Fruit fly (Drosophila melanogaster) whole organism, embryonic: ENCODE data around the gene CG32650.

Experiments used
- ATbp ChIP-seq: fragments of 200-800 bp; sonication (Bioruptor generic); optimal IDR thresholded peaks from 2 replicates; lab custom pipeline; 2017; ENCODE audit warnings: missing biosample characterization, mild to moderate bottlenecking, missing genetic modification characterization, missing genetic modification reagents
- B-H1 ChIP-seq: fragments of 200-800 bp; sonication (Bioruptor generic); IDR thresholded peaks from 3 replicates; pipeline ENCODE4 v1.3.6; 2022; ENCODE audit warnings: missing biosample characterization, missing genetic modification characterization
- BEAF-32 ChIP-seq: fragments of 200-800 bp; sonication (Bioruptor generic); optimal IDR thresholded peaks from 3 replicates; lab custom pipeline; 2017; ENCODE audit warnings: missing biosample characterization, missing genetic modification characterization, mild to moderate bottlenecking, moderate library complexity, missing genetic modification reagents
- Bdp1 ChIP-seq: fragments of 200-800 bp; sonication (Bioruptor generic); optimal IDR thresholded peaks from 3 replicates; lab custom pipeline; 2016; ENCODE audit warnings: missing biosample characterization, missing genetic modification characterization
- CG10431 ChIP-seq: fragments of 200-800 bp; sonication (Bioruptor generic); optimal IDR thresholded peaks from 3 replicates; lab custom pipeline; 2018; ENCODE audit warnings: missing biosample characterization, mild to moderate bottlenecking, missing genetic modification characterization
- CG10654 ChIP-seq: fragments of 200-800 bp; sonication (Bioruptor generic); optimal IDR thresholded peaks from 2 replicates; lab custom pipeline; 2016; ENCODE audit warnings: missing biosample characterization, missing genetic modification characterization
- CG12104 ChIP-seq: fragments of 200-800 bp; sonication (Bioruptor generic); optimal IDR thresholded peaks from 3 replicates; lab custom pipeline; 2016; ENCODE audit warnings: missing biosample characterization, missing genetic modification characterization
- CG12769 ChIP-seq: fragments of 200-800 bp; sonication (Bioruptor generic); optimal IDR thresholded peaks from 2 replicates; lab custom pipeline; 2019; ENCODE audit warnings: missing biosample characterization, mild to moderate bottlenecking, missing genetic modification characterization, moderate library complexity
- CG13775 ChIP-seq: fragments of 200-800 bp; sonication (Bioruptor generic); optimal IDR thresholded peaks from 3 replicates; lab custom pipeline; 2017; ENCODE audit warnings: missing biosample characterization, mild to moderate bottlenecking, missing genetic modification characterization
- CG16779 ChIP-seq: fragments of 200-800 bp; sonication (Bioruptor generic); IDR thresholded peaks from 2 replicates; pipeline ENCODE4 v1.3.6; 2022; ENCODE audit warnings: missing biosample characterization, missing genetic modification characterization
- CG17328 ChIP-seq: fragments of 200-800 bp; sonication (Bioruptor generic); IDR thresholded peaks from 2 replicates; pipeline ENCODE4 v1.3.6; 2022; ENCODE audit warnings: missing biosample characterization, missing genetic modification characterization
- CG17361 ChIP-seq: fragments of 200-800 bp; sonication (Bioruptor generic); IDR thresholded peaks from 3 replicates; pipeline ENCODE4 v1.3.6; 2022; ENCODE audit warnings: missing biosample characterization, missing genetic modification characterization
- CG17802 ChIP-seq: fragments of 200-800 bp; sonication (Bioruptor generic); optimal IDR thresholded peaks from 2 replicates; lab custom pipeline; 2018; ENCODE audit warnings: missing biosample characterization, mild to moderate bottlenecking, missing genetic modification characterization, moderate library complexity
- CG18262 ChIP-seq: fragments of 200-800 bp; optimal IDR thresholded peaks from 3 replicates; lab custom pipeline; 2019; ENCODE audit warnings: missing biosample characterization, mild to moderate bottlenecking, missing genetic modification characterization, moderate library complexity
- CG18476 ChIP-seq: fragments of 200-800 bp; sonication (Bioruptor generic); optimal IDR thresholded peaks from 2 replicates; lab custom pipeline; 2016; ENCODE audit warnings: missing biosample characterization, mild to moderate bottlenecking, missing genetic modification characterization
- CG34422 ChIP-seq: fragments of 200-800 bp; sonication (Bioruptor generic); IDR thresholded peaks from 3 replicates; pipeline ENCODE4 v1.3.6; 2022; ENCODE audit warnings: missing biosample characterization, missing genetic modification characterization
- CG4424 ChIP-seq: fragments of 200-800 bp; sonication (Bioruptor generic); optimal IDR thresholded peaks from 3 replicates; lab custom pipeline; 2016; ENCODE audit warnings: missing biosample characterization, missing genetic modification characterization
- CG6813 ChIP-seq: fragments of 200-800 bp; sonication (Bioruptor generic); optimal IDR thresholded peaks from 2 replicates; lab custom pipeline; 2017; ENCODE audit warnings: missing biosample characterization, missing genetic modification characterization, mild to moderate bottlenecking, moderate library complexity, missing genetic modification reagents
- CG8290 ChIP-seq, 3 experiments: fragments of 200-800 bp; sonication (Bioruptor generic); optimal IDR thresholded peaks; 2 replicates each; lab custom pipeline; 2016 to 2019; ENCODE audit warnings: missing biosample characterization in 3 of 3, missing genetic modification characterization in 3 of 3, mild to moderate bottlenecking in 2 of 3, moderate library complexity in 1 of 3
- CG9727 ChIP-seq: fragments of 200-800 bp; sonication (Bioruptor generic); optimal IDR thresholded peaks from 3 replicates; lab custom pipeline; 2017; ENCODE audit warnings: missing biosample characterization, mild to moderate bottlenecking, missing genetic modification characterization
- Chrac-16 ChIP-seq: fragments of 200-800 bp; sonication (Bioruptor generic); optimal IDR thresholded peaks from 3 replicates; lab custom pipeline; 2016; ENCODE audit warnings: missing biosample characterization, missing genetic modification characterization
- Dbx ChIP-seq: fragments of 200-800 bp; sonication (Bioruptor generic); IDR thresholded peaks from 3 replicates; pipeline ENCODE4 v1.3.6; 2022; ENCODE audit warnings: missing biosample characterization, missing genetic modification characterization
- Dip3 ChIP-seq: fragments of 200-800 bp; sonication (Bioruptor generic); optimal IDR thresholded peaks from 3 replicates; lab custom pipeline; 2016; ENCODE audit warnings: missing biosample characterization, missing genetic modification characterization
- Dref ChIP-seq: fragments of 200-800 bp; sonication (Bioruptor generic); IDR thresholded peaks from 2 replicates; pipeline ENCODE4 v1.3.6; 2022; ENCODE audit warnings: missing biosample characterization, missing genetic modification characterization
- Ets65A ChIP-seq: fragments of 200-800 bp; sonication (Bioruptor generic); peaks from one replicate; lab custom pipeline; 2016; ENCODE audit warnings: missing biosample characterization, missing genetic modification characterization
- Hand ChIP-seq: fragments of 200-800 bp; sonication (Bioruptor generic); optimal IDR thresholded peaks from 2 replicates; lab custom pipeline; 2017; ENCODE audit warnings: mild to moderate bottlenecking, missing biosample characterization, missing genetic modification reagents, missing genetic modification characterization
- Hmr ChIP-seq: fragments of 200-800 bp; sonication (Bioruptor generic); optimal IDR thresholded peaks from 3 replicates; lab custom pipeline; 2017; ENCODE audit warnings: mild to moderate bottlenecking, missing biosample characterization, missing genetic modification reagents, missing genetic modification characterization
- Lpt ChIP-seq: fragments of >200 bp; optimal IDR thresholded peaks from 2 replicates; lab custom pipeline; 2018; ENCODE audit warnings: missing biosample characterization, missing genetic modification characterization
- MESR4 ChIP-seq: fragments of 200-800 bp; sonication (Bioruptor generic); optimal IDR thresholded peaks from 2 replicates; lab custom pipeline; 2018; ENCODE audit warnings: missing biosample characterization, mild to moderate bottlenecking, missing genetic modification characterization, moderate library complexity
- NFAT ChIP-seq: fragments of 200-800 bp; sonication (Bioruptor generic); IDR thresholded peaks from 2 replicates; pipeline ENCODE4 v1.3.6; 2022; ENCODE audit warnings: missing biosample characterization, missing genetic modification characterization
- bigmax ChIP-seq: fragments of 200-800 bp; sonication (Bioruptor generic); optimal IDR thresholded peaks from 2 replicates; lab custom pipeline; 2018; ENCODE audit warnings: missing biosample characterization, mild to moderate bottlenecking, missing genetic modification characterization
- chif ChIP-seq, 2 experiments: fragments of 200-800 bp; sonication (Bioruptor generic); optimal IDR thresholded peaks; 3 replicates each; lab custom pipeline; 2016; ENCODE audit warnings: missing biosample characterization in 2 of 2, missing genetic modification characterization in 2 of 2
- fd102C ChIP-seq: fragments of 200-800 bp; sonication (Bioruptor generic); optimal IDR thresholded peaks from 2 replicates; lab custom pipeline; 2018; ENCODE audit warnings: missing biosample characterization, mild to moderate bottlenecking, missing genetic modification characterization, moderate library complexity
- gem ChIP-seq: fragments of 200-800 bp; sonication (Bioruptor generic); optimal IDR thresholded peaks from 2 replicates; lab custom pipeline; 2019; ENCODE audit warnings: missing biosample characterization, mild to moderate bottlenecking, missing genetic modification characterization, moderate library complexity
- grau ChIP-seq: fragments of 200-800 bp; optimal IDR thresholded peaks from 3 replicates; lab custom pipeline; 2019; ENCODE audit warnings: missing biosample characterization, mild to moderate bottlenecking, missing genetic modification characterization, moderate library complexity
- kah ChIP-seq: fragments of 200-800 bp; sonication (Bioruptor generic); optimal IDR thresholded peaks from 2 replicates; lab custom pipeline; 2018; ENCODE audit warnings: missing biosample characterization, mild to moderate bottlenecking, missing genetic modification characterization
- lab ChIP-seq: fragments of 200-800 bp; sonication (Bioruptor generic); optimal IDR thresholded peaks from 3 replicates; lab custom pipeline; 2017; ENCODE audit warnings: missing biosample characterization, missing genetic modification characterization, mild to moderate bottlenecking, moderate library complexity, missing genetic modification reagents
- lilli ChIP-seq: fragments of 200-800 bp; sonication (Bioruptor generic); optimal IDR thresholded peaks from 3 replicates; lab custom pipeline; 2016; ENCODE audit warnings: missing biosample characterization, missing genetic modification characterization
- lola ChIP-seq, 3 experiments: fragments of >200 bp in 2 of 3; fragments of 200-800 bp in 1 of 3; sonication (Bioruptor generic) in 1 of 3; optimal IDR thresholded peaks; 2 replicates each; lab custom pipeline; 2017 to 2019; ENCODE audit warnings: missing biosample characterization in 3 of 3, missing genetic modification characterization in 3 of 3, mild to moderate bottlenecking in 1 of 3, moderate library complexity in 1 of 3
- oc ChIP-seq: fragments of 200-800 bp; sonication (Bioruptor generic); optimal IDR thresholded peaks from 2 replicates; lab custom pipeline; 2018; ENCODE audit warnings: missing biosample characterization, mild to moderate bottlenecking, missing genetic modification characterization, moderate library complexity
- onecut ChIP-seq: fragments of 200-800 bp; sonication (Bioruptor generic); IDR thresholded peaks from 2 replicates; pipeline ENCODE4 v1.3.6; 2022; ENCODE audit warnings: missing biosample characterization, missing genetic modification characterization
- pb ChIP-seq: fragments of 200-800 bp; sonication (Bioruptor generic); optimal IDR thresholded peaks from 3 replicates; lab custom pipeline; 2016; ENCODE audit warnings: missing biosample characterization, missing genetic modification characterization
- pnt ChIP-seq: fragments of 200-800 bp; sonication (Bioruptor generic); optimal IDR thresholded peaks from 3 replicates; lab custom pipeline; 2016; ENCODE audit warnings: missing biosample characterization, missing genetic modification characterization
- pzg ChIP-seq: fragments of 200-800 bp; sonication (Bioruptor generic); optimal IDR thresholded peaks from 3 replicates; lab custom pipeline; 2018; ENCODE audit warnings: missing biosample characterization, mild to moderate bottlenecking, missing genetic modification characterization, moderate library complexity
- tll ChIP-seq, 2 experiments: fragments of 200-800 bp in 1 of 2; fragments of >200 bp in 1 of 2; sonication (Bioruptor generic) in 1 of 2; optimal IDR thresholded peaks; 2 replicates each; lab custom pipeline; 2017 to 2019; ENCODE audit warnings: missing biosample characterization in 2 of 2, missing genetic modification characterization in 2 of 2, mild to moderate bottlenecking in 1 of 2, moderate library complexity in 1 of 2
- zen ChIP-seq: fragments of 200-800 bp; sonication (Bioruptor generic); optimal IDR thresholded peaks from 3 replicates; lab custom pipeline; 2018; ENCODE audit warnings: missing biosample characterization, mild to moderate bottlenecking, missing genetic modification characterization, moderate library complexity

The CG32650 gene

dm6 chrX:12939951-12940350 lies 41.5 kb upstream of the CG32650 start (continued):
- peak; percentile 12 for TF ChIP-seq Chrac-16 (GFP tag; lab: Kevin White, UChicago)
- peak; percentile 39 for TF ChIP-seq CG18262 (tag; lab: Kevin White, UChicago)
- TF ChIP-seq CG8290 (GFP tag; optimal IDR thresholded peaks at IDR 0.05; lab: Kevin White, UChicago): no peak
- TF ChIP-seq CG8290 (tag; optimal IDR thresholded peaks at IDR 0.05; lab: Kevin White, UChicago): no peak
- peak in 1 of 2 experiments; percentile 30 for TF ChIP-seq chif (GFP tag; optimal IDR thresholded peaks at IDR 0.05; lab: Kevin White, UChicago)
- TF ChIP-seq CG17361 (GFP tag; lab: Robert Waterston, UW): 0 out of 3 replicates have a peak, but pooled peaks have one; percentile 20
- no peak for TF ChIP-seq CG10654 (GFP tag; lab: Kevin White, UChicago)
- peak; percentile 31 for TF ChIP-seq gem (tag; lab: Kevin White, UChicago)
- peak; percentile 8 for TF ChIP-seq lilli (GFP tag; lab: Kevin White, UChicago)
- TF ChIP-seq CG4424: peak; percentile 18
- TF ChIP-seq fd102C (GFP tag; lab: Kevin White, UChicago): peak; percentile 0
- peak; percentile 57 for TF ChIP-seq CG17328 (GFP tag; lab: Robert Waterston, UW)
- TF ChIP-seq Dip3 (GFP tag; lab: Kevin White, UChicago): no peak
- peak in 1 of 3 experiments; percentile 44 for TF ChIP-seq lola (GFP tag; optimal IDR thresholded peaks at IDR 0.05; lab: Kevin White, UChicago)
- peak in 1 of 2 experiments; percentile 66 for TF ChIP-seq tll (GFP tag; optimal IDR thresholded peaks at IDR 0.05; lab: Kevin White, UChicago)
- no peak for TF ChIP-seq B-H1 (GFP tag; lab: Robert Waterston, UW)
- TF ChIP-seq CG9727: peak; percentile 52

- TF ChIP-seq onecut (GFP tag; lab: Robert Waterston, UW) (peak; percentile 49; the same call in 1 of the 2 replicates), Ets65A (GFP tag; lab: Kevin White, UChicago) (peak; percentile 58), oc (tag; lab: Kevin White, UChicago) (no peak), CG18476 (peak; percentile 66), CG6813 (GFP tag; lab: Kevin White, UChicago) (no peak)
Observed at dm6 chrX:12939021-12939420, 40.6 kb upstream of the CG32650 start.

dm6 chrX:12937825-12938520 lies 39.5 kb upstream of the CG32650 start:
- TF ChIP-seq MESR4 (GFP tag; lab: Kevin White, UChicago): no peak
- no peak for TF ChIP-seq bigmax (GFP tag; lab: Kevin White, UChicago)
- no peak for TF ChIP-seq CG34422
- TF ChIP-seq CG12104 (GFP tag; lab: Kevin White, UChicago): no peak
- no peak for TF ChIP-seq CG16779 (GFP tag; lab: Robert Waterston, UW)
- TF ChIP-seq pzg (GFP tag; lab: Kevin White, UChicago): no peak
- TF ChIP-seq NFAT (GFP tag; lab: Robert Waterston, UW): no peak
- peak; percentile 5 for TF ChIP-seq CG13775 (GFP tag; lab: Kevin White, UChicago)
- no peak for TF ChIP-seq CG12769 (tag; lab: Kevin White, UChicago)
- TF ChIP-seq Hmr (GFP tag; lab: Kevin White, UChicago): peak; percentile 72
- TF ChIP-seq CG17802 (tag; lab: Kevin White, UChicago): no peak
- TF ChIP-seq lab (GFP tag; lab: Kevin White, UChicago): peak; percentile 67
- TF ChIP-seq ATbp (GFP tag; lab: Kevin White, UChicago): peak; percentile 17
- no peak for TF ChIP-seq Dbx (GFP tag; lab: Robert Waterston, UW)
- TF ChIP-seq BEAF-32 (GFP tag; lab: Kevin White, UChicago): no peak
- no peak for TF ChIP-seq pb (GFP tag; lab: Kevin White, UChicago)
- TF ChIP-seq Lpt (GFP tag; lab: Kevin White, UChicago): no peak
- no peak for TF ChIP-seq zen (tag; lab: Kevin White, UChicago)
- TF ChIP-seq CG10431 (GFP tag; lab: Kevin White, UChicago): no peak
- no peak for TF ChIP-seq pnt
- no peak for TF ChIP-seq Dref
- TF ChIP-seq Hand: peak; percentile 32
- peak; percentile 61 for TF ChIP-seq grau (tag; lab: Kevin White, UChicago)
- TF ChIP-seq Bdp1 (GFP tag; lab: Kevin White, UChicago): no peak
- no peak for TF ChIP-seq kah (GFP tag; lab: Kevin White, UChicago)
